Worm (Caenorhabditis elegans) whole organism, young adult: Measurements from ENCODE around the gene pptr-1.

Source experiments
- B0336.3 ChIP-seq: fragments of 200-800 bp; sonication (Bioruptor generic); IDR thresholded peaks from 2 replicates; pipeline ENCODE4 v1.3.6; 2022; ENCODE audit warnings: missing genetic modification characterization, missing compliant biosample characterization
- F33H1.4 ChIP-seq: fragments of 200-800 bp; sonication (Bioruptor generic); IDR thresholded peaks from 2 replicates; pipeline ENCODE4 v1.3.6; 2022; ENCODE audit warnings: missing genetic modification reagents, missing genetic modification characterization, missing compliant biosample characterization
- F52B5.7 ChIP-seq: sonication (generic microtip); optimal IDR thresholded peaks from 2 replicates; lab custom pipeline; 2016; ENCODE audit warnings: mild to moderate bottlenecking, missing genetic modification characterization, missing compliant biosample characterization
- F55B11.4 ChIP-seq: sonication (generic microtip); optimal IDR thresholded peaks from 2 replicates; lab custom pipeline; 2016; ENCODE audit warnings: missing compliant biosample characterization, missing genetic modification characterization, borderline replicate concordance; ENCODE audit not compliant: insufficient read depth
- F57A8.1 ChIP-seq: fragments of 200-800 bp; sonication (Bioruptor generic); optimal IDR thresholded peaks from 2 replicates; lab custom pipeline; 2018; ENCODE audit warnings: mild to moderate bottlenecking, missing genetic modification characterization, moderate library complexity, missing compliant biosample characterization
- K12H6.12 ChIP-seq: fragments of 200-800 bp; sonication (Bioruptor generic); optimal IDR thresholded peaks from 2 replicates; lab custom pipeline; 2018; ENCODE audit warnings: mild to moderate bottlenecking, missing genetic modification characterization, missing compliant biosample characterization
- T26A5.8 ChIP-seq: sonication (generic microtip); optimal IDR thresholded peaks from 2 replicates; lab custom pipeline; 2016; ENCODE audit warnings: missing genetic modification characterization, missing compliant biosample characterization
- Y56A3A.18 ChIP-seq: fragments of 200-800 bp; sonication (Bioruptor generic); IDR thresholded peaks from 2 replicates; pipeline ENCODE4 v1.3.6; 2022; ENCODE audit warnings: missing genetic modification reagents, missing genetic modification characterization, missing compliant biosample characterization
- Y95B8A.8 ChIP-seq: fragments of 200-800 bp; sonication (Bioruptor generic); IDR thresholded peaks from 2 replicates; pipeline ENCODE4 v1.3.6; 2022; ENCODE audit warnings: missing genetic modification reagents, missing genetic modification characterization, missing compliant biosample characterization
- ZK185.1 ChIP-seq: sonication (generic microtip); optimal IDR thresholded peaks from 2 replicates; lab custom pipeline; 2016; ENCODE audit warnings: mild to moderate bottlenecking, missing genetic modification characterization, missing compliant biosample characterization; ENCODE audit not compliant: poor library complexity, severe bottlenecking
- bed-2 ChIP-seq: fragments of 200-800 bp; sonication (Bioruptor generic); IDR thresholded peaks from 2 replicates; pipeline ENCODE4 v1.3.6; 2022; ENCODE audit warnings: missing genetic modification reagents, missing genetic modification characterization, missing compliant biosample characterization
- cebp-1 ChIP-seq, 2 experiments: fragments of 200-800 bp in 1 of 2; sonication (Bioruptor generic) in 1 of 2; sonication (generic microtip) in 1 of 2; IDR thresholded peaks in 1 of 2; optimal IDR thresholded peaks in 1 of 2; 2 replicates each; pipeline versions ENCODE4 v1.3.6 to Lab custom; 2017 to 2022; ENCODE audit warnings: missing compliant biosample characterization in 2 of 2, missing genetic modification characterization in 2 of 2, mild to moderate bottlenecking in 1 of 2, missing genetic modification reagents in 1 of 2, moderate library complexity in 1 of 2
- ceh-100 ChIP-seq: fragments of 200-800 bp; sonication (Bioruptor generic); IDR thresholded peaks from 2 replicates; pipeline ENCODE4 v1.3.6; 2022; ENCODE audit warnings: missing genetic modification reagents, missing genetic modification characterization, missing compliant biosample characterization
- efl-1 ChIP-seq: fragments of 150-350 bp; optimal IDR thresholded peaks from 2 replicates; lab custom pipeline; 2014; ENCODE audit warnings: missing biosample characterization, missing genetic modification reagents, missing genetic modification characterization
- egrh-3 ChIP-seq: fragments of 200-800 bp; sonication (Bioruptor generic); IDR thresholded peaks from 2 replicates; pipeline ENCODE4 v1.3.6; 2022; ENCODE audit warnings: missing genetic modification reagents, missing genetic modification characterization, missing compliant biosample characterization
- ets-4 ChIP-seq: fragments of 200-800 bp; sonication (Bioruptor generic); optimal IDR thresholded peaks from 2 replicates; lab custom pipeline; 2018; ENCODE audit warnings: mild to moderate bottlenecking, missing genetic modification characterization, missing compliant biosample characterization
- fkh-3 ChIP-seq: sonication (generic microtip); optimal IDR thresholded peaks from 2 replicates; lab custom pipeline; 2016; ENCODE audit warnings: mild to moderate bottlenecking, missing genetic modification characterization, missing compliant biosample characterization
- gei-17 ChIP-seq: fragments of 200-800 bp; sonication (Bioruptor generic); optimal IDR thresholded peaks from 2 replicates; lab custom pipeline; 2018; ENCODE audit warnings: mild to moderate bottlenecking, missing genetic modification characterization, missing compliant biosample characterization
- him-1 ChIP-seq: sonication (generic microtip); optimal IDR thresholded peaks from 2 replicates; lab custom pipeline; 2016; ENCODE audit warnings: missing genotype, missing genetic modification reagents, missing genetic modification characterization, missing compliant biosample characterization
- hlh-26 ChIP-seq: fragments of 200-800 bp; sonication (Bioruptor generic); conservative IDR thresholded peaks from 2 replicates; pipeline ENCODE4 v1.3.6; 2022; ENCODE audit warnings: missing genetic modification reagents, missing genetic modification characterization, missing compliant biosample characterization
- hmg-1.2 ChIP-seq: fragments of 200-800 bp; sonication (Bioruptor generic); IDR thresholded peaks from 2 replicates; pipeline ENCODE4 v1.3.6; 2022; ENCODE audit warnings: missing genetic modification reagents, missing genetic modification characterization, missing compliant biosample characterization
- lin-40 ChIP-seq: sonication (generic microtip); optimal IDR thresholded peaks from 2 replicates; lab custom pipeline; 2016; ENCODE audit warnings: missing genetic modification characterization, mild to moderate bottlenecking, missing compliant biosample characterization, missing genotype, missing genetic modification reagents
- lir-1 ChIP-seq: fragments of 200-800 bp; sonication (Bioruptor generic); conservative IDR thresholded peaks from 2 replicates; pipeline ENCODE4 v1.3.6; 2022; ENCODE audit warnings: missing genetic modification reagents, missing genetic modification characterization, missing compliant biosample characterization
- madf-10 ChIP-seq: sonication (generic microtip); optimal IDR thresholded peaks from 2 replicates; lab custom pipeline; 2016; ENCODE audit warnings: mild to moderate bottlenecking, missing genetic modification characterization, missing compliant biosample characterization
- mes-4 ChIP-seq: sonication (generic microtip); optimal IDR thresholded peaks from 2 replicates; lab custom pipeline; 2016; ENCODE audit warnings: missing genotype, missing genetic modification characterization, missing compliant biosample characterization
- mxl-1 ChIP-seq: sonication (generic microtip); optimal IDR thresholded peaks from 2 replicates; lab custom pipeline; 2016; ENCODE audit warnings: missing genetic modification characterization, missing compliant biosample characterization
- nfya-2 ChIP-seq: fragments of 200-800 bp; sonication (Bioruptor generic); IDR thresholded peaks from 2 replicates; pipeline ENCODE4 v1.3.6; 2022; ENCODE audit warnings: missing genetic modification reagents, missing genetic modification characterization, missing compliant biosample characterization
- nfyb-1 ChIP-seq: fragments of 200-800 bp; sonication (Bioruptor generic); IDR thresholded peaks from 2 replicates; pipeline ENCODE4 v1.3.6; 2022; ENCODE audit warnings: missing genetic modification reagents, missing genetic modification characterization, missing compliant biosample characterization
- nhr-80 ChIP-seq: sonication (generic microtip); optimal IDR thresholded peaks from 2 replicates; lab custom pipeline; 2016; ENCODE audit warnings: missing genetic modification characterization, missing compliant biosample characterization
- pha-4 ChIP-seq: fragments of 150-350 bp; sonication (generic microtip); optimal IDR thresholded peaks from 2 replicates; lab custom pipeline; 2014; ENCODE audit warnings: missing biosample characterization, missing genetic modification reagents, missing genetic modification characterization
- repo-1 ChIP-seq: sonication (generic microtip); optimal IDR thresholded peaks from 2 replicates; lab custom pipeline; 2017; ENCODE audit warnings: mild to moderate bottlenecking, missing genetic modification characterization, missing compliant biosample characterization
- sea-2 ChIP-seq: fragments of 200-800 bp; sonication (Bioruptor generic); IDR thresholded peaks from 2 replicates; pipeline ENCODE4 v1.3.6; 2022; ENCODE audit warnings: missing genetic modification characterization, missing compliant biosample characterization
- snpc-3.4 ChIP-seq: sonication (generic microtip); optimal IDR thresholded peaks from 2 replicates; lab custom pipeline; 2017; ENCODE audit warnings: missing genetic modification characterization, mild to moderate bottlenecking, missing compliant biosample characterization, antibody characterized with exemption, moderate library complexity, missing genotype, missing genetic modification reagents
- snpc-4 ChIP-seq, 5 experiments: fragments of 150-350 bp in 1 of 5; sonication (generic microtip) in 4 of 5; optimal IDR thresholded peaks; 2 replicates each; lab custom pipeline; 2014 to 2018; ENCODE audit warnings: missing genetic modification characterization in 5 of 5, missing biosample characterization in 3 of 5, antibody characterized with exemption in 2 of 5, mild to moderate bottlenecking in 2 of 5, missing compliant biosample characterization in 2 of 5, missing genotype in 2 of 5, moderate library complexity in 2 of 5, missing genetic modification reagents in 1 of 5
- somi-1 ChIP-seq: fragments of 200-800 bp; sonication (Bioruptor generic); optimal IDR thresholded peaks from 2 replicates; lab custom pipeline; 2018; ENCODE audit warnings: mild to moderate bottlenecking, missing genetic modification characterization, missing compliant biosample characterization
- sptf-2 ChIP-seq: fragments of 200-800 bp; sonication (Bioruptor generic); optimal IDR thresholded peaks from 2 replicates; lab custom pipeline; 2018; ENCODE audit warnings: mild to moderate bottlenecking, missing genetic modification characterization, missing compliant biosample characterization
- tbx-9 ChIP-seq: sonication (generic microtip); optimal IDR thresholded peaks from 2 replicates; lab custom pipeline; 2016; ENCODE audit warnings: borderline replicate concordance, missing genetic modification characterization, inconsistent platforms, missing compliant biosample characterization
- ztf-18 ChIP-seq: sonication (generic microtip); optimal IDR thresholded peaks from 2 replicates; lab custom pipeline; 2016; ENCODE audit warnings: missing genotype, mild to moderate bottlenecking, missing genetic modification characterization, missing compliant biosample characterization
- ztf-22 ChIP-seq: fragments of 200-800 bp; sonication (Bioruptor generic); optimal IDR thresholded peaks from 2 replicates; lab custom pipeline; 2018; ENCODE audit warnings: mild to moderate bottlenecking, missing genetic modification characterization, moderate library complexity, missing compliant biosample characterization

pptr-1 gene

ce11 chrV:16357253-16357652, at the start of gene pptr-1:
TSS of gene pptr-1 (plus strand) at chrV:16357521.
- TF ChIP-seq Y95B8A.8 (GFP tag; lab: Robert Waterston, UW) (no peak), nhr-80 (tag; lab: Kevin White, UChicago) (peak; percentile 47), lin-40 (tag; lab: Kevin White, UChicago) (peak; percentile 20), snpc-3.4 (tag; lab: Kevin White, UChicago) (no peak), tbx-9 (tag; lab: Kevin White, UChicago) (no peak), B0336.3 (GFP tag; lab: Robert Waterston, UW) (no peak), K12H6.12 (tag; lab: Kevin White, UChicago) (no peak), F55B11.4 (no peak), sptf-2 (GFP tag; lab: Kevin White, UChicago) (no peak), pha-4 (tag; lab: Kevin White, UChicago) (no peak), Y56A3A.18 (GFP tag; lab: Robert Waterston, UW) (0 out of 2 replicates have a peak, but pooled peaks have one; percentile 12), mxl-1 (tag; lab: Kevin White, UChicago) (no peak), hmg-1.2 (GFP tag; lab: Robert Waterston, UW) (peak; percentile 32; the same call in 1 of the 2 replicates), ets-4 (no peak), sea-2 (no peak), ceh-100 (no peak), somi-1 (GFP tag; lab: Kevin White, UChicago) (no peak), cebp-1 (GFP tag; IDR thresholded peaks at IDR 0.05; lab: Robert Waterston, UW) (no peak), cebp-1 (tag; optimal IDR thresholded peaks at IDR 0.05; lab: Kevin White, UChicago) (peak; percentile 4), F57A8.1 (GFP tag; lab: Kevin White, UChicago) (no peak)

ce11 chrV:16308343-16308742, 49.0 kb upstream of the pptr-1 start:
- TF ChIP-seq T26A5.8 (tag; lab: Kevin White, UChicago) (no peak), nfyb-1 (no peak), madf-10 (tag; lab: Kevin White, UChicago) (no peak), cebp-1 (GFP tag; IDR thresholded peaks at IDR 0.05; lab: Robert Waterston, UW) (no peak), cebp-1 (tag; optimal IDR thresholded peaks at IDR 0.05; lab: Kevin White, UChicago) (no peak), hlh-26 (GFP tag; lab: Robert Waterston, UW) (no peak), Y56A3A.18 (GFP tag; lab: Robert Waterston, UW) (no peak), snpc-4 (GFP tag; optimal IDR thresholded peaks at IDR 0.05; lab: Kevin White, UChicago) (no peak), snpc-4 (tag; optimal IDR thresholded peaks at IDR 0.05; lab: Kevin White, UChicago) (no peak), mes-4 (tag; lab: Kevin White, UChicago) (no peak), efl-1 (no peak), gei-17 (GFP tag; lab: Kevin White, UChicago) (no peak), ztf-18 (tag; lab: Kevin White, UChicago) (no peak), ztf-22 (GFP tag; lab: Kevin White, UChicago) (no peak), egrh-3 (GFP tag; lab: Robert Waterston, UW) (no peak), ZK185.1 (tag; lab: Kevin White, UChicago) (no peak), him-1 (tag; lab: Kevin White, UChicago) (no peak), nfya-2 (GFP tag; lab: Robert Waterston, UW) (no peak), bed-2 (GFP tag; lab: Robert Waterston, UW) (no peak)

- no peak for TF ChIP-seq cebp-1 (GFP tag; IDR thresholded peaks at IDR 0.05; lab: Robert Waterston, UW)
- peak; percentile 85 for TF ChIP-seq cebp-1 (tag; optimal IDR thresholded peaks at IDR 0.05; lab: Kevin White, UChicago)
- no peak for TF ChIP-seq repo-1 (tag; lab: Kevin White, UChicago)
- no peak for TF ChIP-seq F33H1.4
- TF ChIP-seq F52B5.7 (tag; lab: Kevin White, UChicago): no peak
- TF ChIP-seq lir-1 (GFP tag; lab: Robert Waterston, UW): no peak
- TF ChIP-seq fkh-3 (tag; lab: Kevin White, UChicago): no peak
These were observed 47.8 kb upstream of the pptr-1 start, which contains the start of gene oac-7 for ce11 chrV:16309523-16309922. TSS of gene oac-7 (plus strand) at chrV:16309805.
